Fruit fly (Drosophila melanogaster) whole organism, adult: ENCODE results near the gene CG18666.

Experiments used
- CG11617 ChIP-seq: fragments of 200-800 bp; sonication (Bioruptor generic); optimal IDR thresholded peaks from 2 replicates; lab custom pipeline; 2017; ENCODE audit warnings: mild to moderate bottlenecking, missing biosample characterization, missing genetic modification reagents, missing genetic modification characterization
- CG14711 ChIP-seq: fragments of 200-800 bp; sonication (Bioruptor generic); optimal IDR thresholded peaks from 2 replicates; lab custom pipeline; 2018; ENCODE audit warnings: missing biosample characterization, mild to moderate bottlenecking, missing genetic modification characterization, moderate library complexity
- CG1620 ChIP-seq: fragments of 200-800 bp; sonication (Bioruptor generic); optimal IDR thresholded peaks from 2 replicates; lab custom pipeline; 2016; ENCODE audit warnings: missing biosample characterization, missing genetic modification characterization
- CG33017 ChIP-seq: fragments of 200-800 bp; sonication (Bioruptor generic); optimal IDR thresholded peaks from 2 replicates; lab custom pipeline; 2018; ENCODE audit warnings: missing biosample characterization, mild to moderate bottlenecking, missing genetic modification characterization, moderate library complexity
- CG5204 ChIP-seq: fragments of 200-800 bp; sonication (Bioruptor generic); optimal IDR thresholded peaks from 2 replicates; lab custom pipeline; 2016; ENCODE audit warnings: missing biosample characterization, missing genetic modification characterization
- Clk ChIP-seq: fragments of 200-800 bp; sonication (Bioruptor generic); optimal IDR thresholded peaks from 2 replicates; lab custom pipeline; 2017; ENCODE audit warnings: missing biosample characterization, missing genetic modification characterization
- Crg-1 ChIP-seq: fragments of 200-800 bp; sonication (Bioruptor generic); optimal IDR thresholded peaks from 2 replicates; lab custom pipeline; 2016; ENCODE audit warnings: missing biosample characterization, missing genetic modification characterization
- Hr96 ChIP-seq: fragments of 200-800 bp; sonication (Bioruptor generic); optimal IDR thresholded peaks from 2 replicates; lab custom pipeline; 2016; ENCODE audit warnings: missing biosample characterization, missing genetic modification characterization
- cic ChIP-seq: fragments of 200-800 bp; sonication (Bioruptor generic); optimal IDR thresholded peaks from 2 replicates; lab custom pipeline; 2017; ENCODE audit warnings: missing biosample characterization, mild to moderate bottlenecking, missing genetic modification characterization, moderate library complexity
- cnc ChIP-seq, 2 experiments: fragments of >200 bp; optimal IDR thresholded peaks; 2 replicates each; lab custom pipeline; 2017
- ovo ChIP-seq: fragments of 200-800 bp; sonication (Bioruptor generic); optimal IDR thresholded peaks from 2 replicates; lab custom pipeline; 2016; ENCODE audit warnings: missing biosample characterization, missing genetic modification characterization
- pad ChIP-seq: fragments of 200-800 bp; sonication (Bioruptor generic); optimal IDR thresholded peaks from 3 replicates; lab custom pipeline; 2017; ENCODE audit warnings: missing biosample characterization, missing genetic modification characterization, mild to moderate bottlenecking, moderate library complexity, missing genetic modification reagents
- tj ChIP-seq: fragments of 200-800 bp; sonication (Bioruptor generic); optimal IDR thresholded peaks from 3 replicates; lab custom pipeline; 2017; ENCODE audit warnings: missing biosample characterization, mild to moderate bottlenecking, missing genetic modification characterization, moderate library complexity
- toe ChIP-seq: fragments of 200-800 bp; sonication (Bioruptor generic); optimal IDR thresholded peaks from 2 replicates; lab custom pipeline; 2016; ENCODE audit warnings: missing biosample characterization, missing genetic modification characterization

- TF ChIP-seq CG11617 = no peak
- no peak for TF ChIP-seq Crg-1 (GFP tag; lab: Kevin White, UChicago)
- no peak for TF ChIP-seq CG14711 (tag; lab: Kevin White, UChicago)
- no peak for TF ChIP-seq tj
- no peak for TF ChIP-seq pad (GFP tag; lab: Kevin White, UChicago)
- TF ChIP-seq cic (GFP tag; lab: Kevin White, UChicago) = no peak
- no peak for TF ChIP-seq Hr96 (GFP tag; lab: Kevin White, UChicago)
- TF ChIP-seq cnc (optimal IDR thresholded peaks at IDR 0.05; lab: Kevin White, UChicago) = no peak
- TF ChIP-seq ovo (GFP tag; lab: Kevin White, UChicago) = no peak
- no peak for TF ChIP-seq CG33017
- TF ChIP-seq CG1620 (GFP tag; lab: Kevin White, UChicago) = no peak
- no peak for TF ChIP-seq toe (GFP tag; lab: Kevin White, UChicago)
- TF ChIP-seq CG5204 = no peak
- TF ChIP-seq Clk (GFP tag; lab: Kevin White, UChicago) = no peak
Observed at dm6 chr2L:11067970-11068369, 33.4 kb downstream of the CG18666 start.
